Worm (Caenorhabditis elegans) whole organism, late embryonic: ENCODE data around the gene ceh-91.

Experiments used
- F13H6.1 ChIP-seq: sonication (generic microtip); optimal IDR thresholded peaks from 2 replicates; lab custom pipeline; 2016; ENCODE audit warnings: missing genetic modification characterization, missing compliant biosample characterization
- Y22D7AL.16 ChIP-seq: sonication (generic microtip); optimal IDR thresholded peaks from 2 replicates; lab custom pipeline; 2016; ENCODE audit warnings: missing genetic modification characterization, missing compliant biosample characterization
- ama-1 ChIP-seq: fragments of 150-350 bp; optimal IDR thresholded peaks from 2 replicates; lab custom pipeline; 2014
- ceh-34 ChIP-seq: sonication (generic microtip); optimal IDR thresholded peaks from 2 replicates; lab custom pipeline; 2016; ENCODE audit warnings: mild to moderate bottlenecking, missing genetic modification characterization, missing compliant biosample characterization
- ceh-9 ChIP-seq: sonication (generic microtip); optimal IDR thresholded peaks from 2 replicates; lab custom pipeline; 2016; ENCODE audit warnings: mild to moderate bottlenecking, missing genetic modification characterization, inconsistent platforms, missing compliant biosample characterization
- hlh-15 ChIP-seq: sonication (generic microtip); optimal IDR thresholded peaks from 2 replicates; lab custom pipeline; 2016; ENCODE audit warnings: missing genetic modification characterization, missing compliant biosample characterization
- nhr-11 ChIP-seq: fragments of 150-350 bp; optimal IDR thresholded peaks from 2 replicates; lab custom pipeline; 2014; ENCODE audit warnings: missing biosample characterization, missing genetic modification characterization
- pat-9 ChIP-seq: fragments of 200-800 bp; sonication (Bioruptor generic); optimal IDR thresholded peaks from 2 replicates; lab custom pipeline; 2018; ENCODE audit warnings: mild to moderate bottlenecking, missing genetic modification characterization, moderate library complexity, missing compliant biosample characterization
- pha-2 ChIP-seq: sonication (generic microtip); optimal IDR thresholded peaks from 2 replicates; lab custom pipeline; 2017; ENCODE audit warnings: mild to moderate bottlenecking, missing genetic modification characterization, missing compliant biosample characterization
- unc-42 ChIP-seq: sonication (generic microtip); optimal IDR thresholded peaks from 2 replicates; lab custom pipeline; 2016; ENCODE audit warnings: missing genotype, missing genetic modification characterization, missing compliant biosample characterization
- unc-86 ChIP-seq: sonication (generic microtip); optimal IDR thresholded peaks from 2 replicates; lab custom pipeline; 2016; ENCODE audit warnings: missing genetic modification characterization, missing compliant biosample characterization
- zip-5 ChIP-seq: sonication (generic microtip); optimal IDR thresholded peaks from 2 replicates; lab custom pipeline; 2016; ENCODE audit warnings: missing genetic modification characterization, missing compliant biosample characterization

- TF ChIP-seq ceh-34 (tag; lab: Kevin White, UChicago) (no peak), Y22D7AL.16 (no peak), pat-9 (tag; lab: Kevin White, UChicago) (no peak), hlh-15 (tag; lab: Kevin White, UChicago) (no peak), unc-42 (tag; lab: Kevin White, UChicago) (no peak), nhr-11 (tag; lab: Kevin White, UChicago) (no peak), unc-86 (no peak), F13H6.1 (no peak), ama-1 (lab: Kevin White, UChicago) (no peak), zip-5 (tag; lab: Kevin White, UChicago) (no peak), ceh-9 (tag; lab: Kevin White, UChicago) (no peak), pha-2 (tag; lab: Kevin White, UChicago) (no peak)
These were observed 14.6 kb downstream of the ceh-91 start for ce11 chrIII:11631111-11631510.
